Fruit fly (Drosophila melanogaster) whole organism, embryonic: ENCODE results near the gene srp.

Source experiments
- Bgb ChIP-seq: fragments of 200-800 bp; sonication (Bioruptor generic); IDR thresholded peaks from 2 replicates; pipeline ENCODE4 v1.3.6; 2022; ENCODE audit warnings: missing biosample characterization, missing genetic modification characterization; ENCODE audit not compliant: partially characterized antibody
- CG1024 ChIP-seq: fragments of 200-800 bp; sonication (Bioruptor generic); IDR thresholded peaks from 2 replicates; pipeline ENCODE4 v1.3.6; 2022; ENCODE audit warnings: missing biosample characterization, missing genetic modification characterization
- CG10431 ChIP-seq: fragments of 200-800 bp; sonication (Bioruptor generic); optimal IDR thresholded peaks from 3 replicates; lab custom pipeline; 2018; ENCODE audit warnings: missing biosample characterization, mild to moderate bottlenecking, missing genetic modification characterization
- CG11696 ChIP-seq: fragments of 200-800 bp; sonication (Bioruptor generic); IDR thresholded peaks from 2 replicates; pipeline ENCODE4 v1.3.6; 2022; ENCODE audit warnings: missing biosample characterization, missing genetic modification characterization
- CG12942 ChIP-seq: fragments of 200-800 bp; sonication (Bioruptor generic); optimal IDR thresholded peaks from 3 replicates; lab custom pipeline; 2016; ENCODE audit warnings: missing biosample characterization, missing genetic modification characterization
- CG17612 ChIP-seq: fragments of 200-800 bp; sonication (Bioruptor generic); IDR thresholded peaks from 2 replicates; pipeline ENCODE4 v1.3.6; 2022; ENCODE audit warnings: missing biosample characterization, missing genetic modification characterization
- CG1792 ChIP-seq: fragments of 200-800 bp; sonication (Bioruptor generic); optimal IDR thresholded peaks from 2 replicates; lab custom pipeline; 2016; ENCODE audit warnings: missing biosample characterization, missing genetic modification characterization
- CG18262 ChIP-seq: fragments of 200-800 bp; optimal IDR thresholded peaks from 3 replicates; lab custom pipeline; 2019; ENCODE audit warnings: missing biosample characterization, mild to moderate bottlenecking, missing genetic modification characterization, moderate library complexity
- CG18764 ChIP-seq: fragments of 200-800 bp; sonication (Bioruptor generic); optimal IDR thresholded peaks from 3 replicates; lab custom pipeline; 2016; ENCODE audit warnings: missing biosample characterization, missing genetic modification characterization
- CG2678 ChIP-seq: fragments of 200-800 bp; sonication (Bioruptor generic); optimal IDR thresholded peaks from 3 replicates; lab custom pipeline; 2019; ENCODE audit warnings: missing biosample characterization, mild to moderate bottlenecking, missing genetic modification characterization, moderate library complexity
- CG31224 ChIP-seq: fragments of 200-800 bp; sonication (Bioruptor generic); IDR thresholded peaks from 2 replicates; pipeline ENCODE4 v1.3.6; 2022; ENCODE audit warnings: missing biosample characterization, missing genetic modification characterization
- CG31441 ChIP-seq: fragments of 200-800 bp; sonication (Bioruptor generic); IDR thresholded peaks from 2 replicates; pipeline ENCODE4 v1.3.6; 2022; ENCODE audit warnings: missing biosample characterization, missing genetic modification characterization
- CG34376 ChIP-seq: fragments of 200-800 bp; sonication (Bioruptor generic); optimal IDR thresholded peaks from 2 replicates; lab custom pipeline; 2018; ENCODE audit warnings: missing biosample characterization, mild to moderate bottlenecking, missing genetic modification characterization
- CG6175 ChIP-seq: fragments of 200-800 bp; sonication (Bioruptor generic); IDR thresholded peaks from 3 replicates; pipeline ENCODE4 v1.3.6; 2022; ENCODE audit warnings: missing biosample characterization, missing genetic modification characterization
- CG9932 ChIP-seq: fragments of 200-800 bp; sonication (Bioruptor generic); IDR thresholded peaks from 2 replicates; pipeline ENCODE4 v1.3.6; 2022; ENCODE audit warnings: missing biosample characterization, missing genetic modification characterization
- Dad ChIP-seq: fragments of 200-800 bp; sonication (Bioruptor generic); optimal IDR thresholded peaks from 3 replicates; lab custom pipeline; 2016; ENCODE audit warnings: missing biosample characterization, missing genetic modification characterization
- Dbx ChIP-seq: fragments of 200-800 bp; sonication (Bioruptor generic); IDR thresholded peaks from 3 replicates; pipeline ENCODE4 v1.3.6; 2022; ENCODE audit warnings: missing biosample characterization, missing genetic modification characterization
- Dek ChIP-seq: fragments of 200-800 bp; sonication (Bioruptor generic); optimal IDR thresholded peaks from 3 replicates; lab custom pipeline; 2019; ENCODE audit warnings: missing biosample characterization, mild to moderate bottlenecking, missing genetic modification characterization, moderate library complexity
- Drgx ChIP-seq: fragments of 200-800 bp; sonication (Bioruptor generic); IDR thresholded peaks from 2 replicates; pipeline ENCODE4 v1.3.6; 2022; ENCODE audit warnings: missing biosample characterization, missing genetic modification characterization
- E2f1 ChIP-seq: fragments of 200-800 bp; sonication (Bioruptor generic); IDR thresholded peaks from 2 replicates; pipeline ENCODE4 v1.3.6; 2022; ENCODE audit warnings: missing biosample characterization, missing genetic modification characterization
- ERR ChIP-seq: fragments of 200-800 bp; sonication (Bioruptor generic); optimal IDR thresholded peaks from 2 replicates; lab custom pipeline; 2016; ENCODE audit warnings: missing biosample characterization, missing genetic modification characterization
- Gsc ChIP-seq: fragments of 200-800 bp; sonication (Bioruptor generic); IDR thresholded peaks from 2 replicates; pipeline ENCODE4 v1.3.6; 2022; ENCODE audit warnings: missing biosample characterization, missing genetic modification characterization
- Gug ChIP-seq: fragments of 200-800 bp; sonication (Bioruptor generic); IDR thresholded peaks from 4 replicates; pipeline ENCODE4 v1.3.6; 2022; ENCODE audit warnings: missing biosample characterization, missing genetic modification characterization
- Hr78 ChIP-seq, 2 experiments: fragments of 200-800 bp in 1 of 2; fragments of >200 bp in 1 of 2; sonication (Bioruptor generic) in 1 of 2; optimal IDR thresholded peaks; 2 replicates each; lab custom pipeline; 2017 to 2019; ENCODE audit warnings: missing biosample characterization in 2 of 2, missing genetic modification characterization in 2 of 2, mild to moderate bottlenecking in 1 of 2, moderate library complexity in 1 of 2
- Jarid2 ChIP-seq: fragments of 200-800 bp; sonication (Bioruptor generic); optimal IDR thresholded peaks from 3 replicates; lab custom pipeline; 2017; ENCODE audit warnings: mild to moderate bottlenecking, missing biosample characterization, missing genetic modification reagents, missing genetic modification characterization
- MTF-1 ChIP-seq: fragments of 200-800 bp; sonication (Bioruptor generic); optimal IDR thresholded peaks from 2 replicates; lab custom pipeline; 2018; ENCODE audit warnings: missing biosample characterization, mild to moderate bottlenecking, missing genetic modification characterization, borderline replicate concordance
- NfI ChIP-seq: fragments of 200-800 bp; sonication (Bioruptor generic); optimal IDR thresholded peaks from 3 replicates; lab custom pipeline; 2018; ENCODE audit warnings: missing biosample characterization, mild to moderate bottlenecking, missing genetic modification characterization, moderate library complexity
- Optix ChIP-seq: fragments of 200-800 bp; sonication (Bioruptor generic); IDR thresholded peaks from 3 replicates; pipeline ENCODE4 v1.3.6; 2022; ENCODE audit warnings: missing biosample characterization, missing genetic modification characterization
- Scr ChIP-seq: fragments of 200-800 bp; sonication (Bioruptor generic); IDR thresholded peaks from 2 replicates; pipeline ENCODE4 v1.3.6; 2022; ENCODE audit warnings: missing biosample characterization, missing genetic modification characterization; ENCODE audit not compliant: partially characterized antibody
- Six4 ChIP-seq: fragments of 200-800 bp; sonication (Bioruptor generic); optimal IDR thresholded peaks from 2 replicates; lab custom pipeline; 2016; ENCODE audit warnings: missing biosample characterization, missing genetic modification characterization
- Taf1 ChIP-seq: fragments of 200-800 bp; sonication (Bioruptor generic); IDR thresholded peaks from 2 replicates; pipeline ENCODE4 v1.3.6; 2022; ENCODE audit warnings: missing biosample characterization, missing genetic modification characterization
- ato ChIP-seq: fragments of 200-800 bp; sonication (Bioruptor generic); IDR thresholded peaks from 2 replicates; pipeline ENCODE4 v1.3.6; 2022; ENCODE audit warnings: missing biosample characterization, missing genetic modification characterization; ENCODE audit not compliant: partially characterized antibody
- crol ChIP-seq: fragments of 200-800 bp; sonication (Bioruptor generic); IDR thresholded peaks from 2 replicates; pipeline ENCODE4 v1.3.6; 2022; ENCODE audit warnings: missing biosample characterization, missing genetic modification characterization
- crp ChIP-seq, 2 experiments: fragments of 200-800 bp; sonication (Bioruptor generic); optimal IDR thresholded peaks; 2 replicates in 1 of 2; 3 replicates in 1 of 2; lab custom pipeline; 2017; ENCODE audit warnings: missing biosample characterization in 2 of 2, missing genetic modification characterization in 2 of 2, mild to moderate bottlenecking in 1 of 2, moderate library complexity in 1 of 2
- dmrt99B ChIP-seq: fragments of 200-800 bp; sonication (Bioruptor generic); optimal IDR thresholded peaks from 2 replicates; lab custom pipeline; 2018; ENCODE audit warnings: missing biosample characterization, mild to moderate bottlenecking, missing genetic modification characterization, moderate library complexity
- emc ChIP-seq: fragments of 200-800 bp; sonication (Bioruptor generic); optimal IDR thresholded peaks from 2 replicates; lab custom pipeline; 2016; ENCODE audit warnings: missing biosample characterization, missing genetic modification characterization
- fd3F ChIP-seq: fragments of 200-800 bp; sonication (Bioruptor generic); optimal IDR thresholded peaks from 2 replicates; lab custom pipeline; 2018; ENCODE audit warnings: missing biosample characterization, mild to moderate bottlenecking, missing genetic modification characterization, moderate library complexity
- fd64A ChIP-seq: fragments of 200-800 bp; sonication (Bioruptor generic); optimal IDR thresholded peaks from 3 replicates; lab custom pipeline; 2018; ENCODE audit warnings: missing biosample characterization, mild to moderate bottlenecking, missing genetic modification characterization
- gcm ChIP-seq: fragments of 200-800 bp; sonication (Bioruptor generic); optimal IDR thresholded peaks from 2 replicates; lab custom pipeline; 2019; ENCODE audit warnings: missing biosample characterization, mild to moderate bottlenecking, missing genetic modification characterization, moderate library complexity
- h ChIP-seq: fragments of >200 bp; optimal IDR thresholded peaks from 2 replicates; lab custom pipeline; 2017
- hth ChIP-seq: fragments of >200 bp; optimal IDR thresholded peaks from 2 replicates; lab custom pipeline; 2017; ENCODE audit warnings: inconsistent platforms
- jumu ChIP-seq: fragments of 200-800 bp; sonication (Bioruptor generic); optimal IDR thresholded peaks from 3 replicates; lab custom pipeline; 2016; ENCODE audit warnings: missing biosample characterization, missing genetic modification characterization
- lilli ChIP-seq: fragments of 200-800 bp; sonication (Bioruptor generic); optimal IDR thresholded peaks from 3 replicates; lab custom pipeline; 2016; ENCODE audit warnings: missing biosample characterization, missing genetic modification characterization
- mam ChIP-seq: fragments of 200-800 bp; sonication (Bioruptor generic); optimal IDR thresholded peaks from 3 replicates; lab custom pipeline; 2016; ENCODE audit warnings: missing biosample characterization, missing genetic modification characterization
- nom ChIP-seq: fragments of 200-800 bp; sonication (Bioruptor generic); optimal IDR thresholded peaks from 2 replicates; lab custom pipeline; 2017; ENCODE audit warnings: missing biosample characterization, missing genetic modification characterization, mild to moderate bottlenecking, moderate library complexity, missing genetic modification reagents
- p53 ChIP-seq: fragments of 200-800 bp; sonication (Bioruptor generic); optimal IDR thresholded peaks from 2 replicates; lab custom pipeline; 2016; ENCODE audit warnings: missing biosample characterization, missing genetic modification characterization
- ranshi ChIP-seq: fragments of 200-800 bp; sonication (Bioruptor generic); IDR thresholded peaks from 2 replicates; pipeline ENCODE4 v1.3.6; 2022; ENCODE audit warnings: missing biosample characterization, missing genetic modification characterization
- schlank ChIP-seq: fragments of 200-800 bp; sonication (Bioruptor generic); optimal IDR thresholded peaks from 2 replicates; lab custom pipeline; 2018; ENCODE audit warnings: missing biosample characterization, mild to moderate bottlenecking, missing genetic modification characterization
- sens ChIP-seq: fragments of 200-800 bp; sonication (Bioruptor generic); peaks from one replicate; lab custom pipeline; 2016; ENCODE audit warnings: missing biosample characterization, missing genetic modification characterization
- sisA ChIP-seq: fragments of 200-800 bp; sonication (Bioruptor generic); IDR thresholded peaks from 2 replicates; pipeline ENCODE4 v1.3.6; 2022; ENCODE audit warnings: missing biosample characterization, missing genetic modification characterization
- tgo ChIP-seq: fragments of 200-800 bp; sonication (Bioruptor generic); IDR thresholded peaks from 3 replicates; pipeline ENCODE4 v1.3.6; 2022; ENCODE audit warnings: missing biosample characterization, missing genetic modification characterization
- yki ChIP-seq: fragments of >200 bp; optimal IDR thresholded peaks from 3 replicates; lab custom pipeline; 2018

srp gene

DNA sequence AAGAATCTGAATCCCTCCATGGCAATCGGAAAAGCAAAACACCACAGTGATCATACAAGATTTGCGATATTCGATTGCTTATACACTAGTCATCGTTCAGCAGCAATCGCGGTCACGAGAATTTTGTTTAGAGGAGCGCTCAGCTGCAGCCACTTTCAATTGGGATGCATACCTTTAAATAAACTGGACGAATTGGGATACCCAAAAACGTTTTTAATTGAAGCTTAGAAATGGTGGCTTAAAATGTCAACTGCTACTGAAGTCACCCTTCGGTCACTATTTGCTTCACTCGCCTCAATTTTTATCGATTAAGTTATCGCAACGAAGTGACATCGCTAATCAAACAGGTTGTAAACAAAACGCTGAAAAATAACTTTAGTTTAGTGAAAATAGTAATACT lies 63.4 kb downstream of the srp start, which contains the start of the genes IKKbeta and CG5013 (continued):
- TF ChIP-seq p53 (GFP tag; lab: Kevin White, UChicago) = peak; percentile 23
- no peak for TF ChIP-seq crp (GFP tag; optimal IDR thresholded peaks at IDR 0.05; lab: Kevin White, UChicago)
- TF ChIP-seq CG31224 = no peak
- peak; percentile 78 for TF ChIP-seq mam (GFP tag; lab: Kevin White, UChicago)
- TF ChIP-seq Optix (GFP tag; lab: Robert Waterston, UW) = 0 out of 3 replicates have a peak, but pooled peaks have one; percentile 34
- peak; percentile 85 for TF ChIP-seq Scr (GFP tag; lab: Robert Waterston, UW)
- peak; percentile 73 for TF ChIP-seq jumu (GFP tag; lab: Kevin White, UChicago)
- TF ChIP-seq gcm (GFP tag; lab: Kevin White, UChicago) = no peak
- TF ChIP-seq CG1792 = peak; percentile 55
- peak; percentile 34 for TF ChIP-seq yki (lab: Kevin White, UChicago)
- no peak for TF ChIP-seq CG11696
- TF ChIP-seq CG18764 (GFP tag; lab: Kevin White, UChicago) = peak; percentile 60
- peak; percentile 89 for TF ChIP-seq sens (GFP tag; lab: Kevin White, UChicago)
- peak; percentile 76 for TF ChIP-seq Bgb (GFP tag; lab: Robert Waterston, UW)
- no peak for TF ChIP-seq MTF-1 (GFP tag; lab: Kevin White, UChicago)
- no peak; the same call in 2 of the 4 replicates for TF ChIP-seq Gug
- no peak for TF ChIP-seq dmrt99B (tag; lab: Kevin White, UChicago)
- TF ChIP-seq CG31441 (GFP tag; lab: Robert Waterston, UW) = peak; percentile 98
- TF ChIP-seq nom = no peak
- no peak for TF ChIP-seq CG1024 (GFP tag; lab: Robert Waterston, UW)
- TF ChIP-seq Drgx (GFP tag; lab: Robert Waterston, UW) = no peak
- TF ChIP-seq Dbx = peak; percentile 68; the same call in 1 of the 3 replicates
- TF ChIP-seq CG18262 (tag; lab: Kevin White, UChicago) = peak; percentile 40
- no peak for TF ChIP-seq Dek
- TF ChIP-seq hth (lab: Kevin White, UChicago) = no peak
- TF ChIP-seq fd64A = no peak
- TF ChIP-seq ato (GFP tag; lab: Robert Waterston, UW) = peak; percentile 48; the same call in 1 of the 2 replicates
- no peak for TF ChIP-seq Taf1 (GFP tag; lab: Robert Waterston, UW)
- no peak for TF ChIP-seq Six4 (GFP tag; lab: Kevin White, UChicago)
- TF ChIP-seq CG9932 (GFP tag; lab: Robert Waterston, UW) = peak; percentile 73
- peak; percentile 68 for TF ChIP-seq lilli (GFP tag; lab: Kevin White, UChicago)
- no peak for TF ChIP-seq Jarid2 (GFP tag; lab: Kevin White, UChicago)
- no peak for TF ChIP-seq CG17612 (GFP tag; lab: Robert Waterston, UW)
- no peak for TF ChIP-seq Gsc (GFP tag; lab: Robert Waterston, UW)
- peak; percentile 28; the same call in 1 of the 3 replicates for TF ChIP-seq tgo (GFP tag; lab: Robert Waterston, UW)
- peak; percentile 44 for TF ChIP-seq Dad
- TF ChIP-seq CG12942 = peak; percentile 53
- TF ChIP-seq CG10431 (GFP tag; lab: Kevin White, UChicago) = no peak
- TF ChIP-seq schlank (tag; lab: Kevin White, UChicago) = no peak
- TF ChIP-seq crol (GFP tag; lab: Robert Waterston, UW) = no peak
- no peak for TF ChIP-seq Hr78 (GFP tag; optimal IDR thresholded peaks at IDR 0.05; lab: Kevin White, UChicago)
- no peak for TF ChIP-seq CG6175 (GFP tag; lab: Robert Waterston, UW)
- TF ChIP-seq NfI (GFP tag; lab: Kevin White, UChicago) = peak; percentile 8
- no peak for TF ChIP-seq h (lab: Kevin White, UChicago)
- peak; percentile 24 for TF ChIP-seq CG34376
- TF ChIP-seq E2f1 (GFP tag; lab: Robert Waterston, UW) = no peak
- peak; percentile 19 for TF ChIP-seq ERR
- peak; percentile 40; the same call in 1 of the 2 replicates for TF ChIP-seq sisA (GFP tag; lab: Robert Waterston, UW)
- peak; percentile 52; the same call in 1 of the 2 replicates for TF ChIP-seq ranshi (GFP tag; lab: Robert Waterston, UW)
- TF ChIP-seq fd3F = no peak
- TF ChIP-seq CG2678 = no peak
- no peak for TF ChIP-seq emc
